Worm (Caenorhabditis elegans): ENCODE measurements around the gene hrde-2.

The hrde-2 gene

DNA sequence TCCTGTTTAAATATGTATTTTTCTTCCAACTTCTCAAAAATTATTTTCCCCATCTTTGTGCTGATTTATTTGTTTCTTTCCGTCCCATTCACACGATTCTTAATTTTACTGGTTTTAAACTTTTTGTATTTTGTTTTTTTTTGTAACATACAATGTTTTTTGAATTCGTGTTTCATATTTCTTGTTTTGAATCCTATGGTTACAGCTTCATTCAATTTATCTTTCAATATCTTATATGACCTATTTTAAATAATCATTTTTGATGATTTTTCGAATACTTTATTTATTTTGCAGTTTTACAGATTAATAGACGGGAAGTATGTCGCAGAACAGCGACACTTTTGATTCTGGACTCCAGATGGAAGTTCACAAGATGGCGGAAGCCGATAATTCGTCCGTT, at the start of gene hrde-2:
hrde-2 (plus strand) TSS at position 301 of the 400 bp plus-strand sequence.
- TF ChIP-seq madf-2 (tag; optimal IDR thresholded peaks at IDR 0.05) (no peak), pag-3 (tag; optimal IDR thresholded peaks at IDR 0.05; ENCODE audit: borderline replicate concordance) (no peak), unc-3 (GFP tag; conservative IDR thresholded peaks at IDR 0.05) (no peak), unc-3 (tag; optimal IDR thresholded peaks at IDR 0.05) (no peak), lim-6 (tag; optimal IDR thresholded peaks at IDR 0.05) (no peak), nhr-11 (tag; optimal IDR thresholded peaks at IDR 0.05) (no peak), ceh-34 (tag; optimal IDR thresholded peaks at IDR 0.05) (no peak), nhr-232 (tag; optimal IDR thresholded peaks at IDR 0.05) (no peak), gmeb-2 (tag; optimal IDR thresholded peaks at IDR 0.05) (no peak), pax-1 (tag; optimal IDR thresholded peaks at IDR 0.05) (no peak), ceh-18 (tag; optimal IDR thresholded peaks at IDR 0.05) (no peak), hlh-8 (tag; optimal IDR thresholded peaks at IDR 0.05) (no peak), K02D7.2 (tag; optimal IDR thresholded peaks at IDR 0.05) (no peak), unc-42 (tag; optimal IDR thresholded peaks at IDR 0.05) (no peak), ceh-14 (tag; optimal IDR thresholded peaks at IDR 0.05) (no peak), ceh-22 (tag; optimal IDR thresholded peaks at IDR 0.05) (no peak)

DNA sequence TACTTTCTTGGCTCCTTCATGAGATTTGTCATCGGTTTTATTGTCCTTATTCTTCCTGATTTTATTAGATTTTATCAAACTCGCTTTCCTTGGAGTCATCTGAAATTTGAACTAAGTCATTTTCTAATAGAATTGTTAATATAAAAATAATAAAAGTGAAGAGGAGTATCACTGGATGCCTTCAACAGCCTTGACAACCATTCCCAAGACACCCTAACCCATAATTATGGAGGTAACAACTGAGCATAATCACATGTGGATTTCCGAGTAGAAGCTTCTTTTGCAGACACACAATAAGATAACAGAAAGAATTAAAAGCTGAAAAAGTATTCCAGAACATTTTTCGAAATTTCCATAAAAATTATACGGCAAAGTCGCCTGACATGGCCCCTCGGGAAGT, 49.2 kb upstream of the hrde-2 start, which contains the start of gene F02D8.9:
F02D8.9 (minus strand) TSS at position 101 of the 400 bp plus-strand sequence.
- no peak for TF ChIP-seq pros-1 (tag; optimal IDR thresholded peaks at IDR 0.05)
- TF ChIP-seq tbx-7 (tag; optimal IDR thresholded peaks at IDR 0.05) = no peak

DNA sequence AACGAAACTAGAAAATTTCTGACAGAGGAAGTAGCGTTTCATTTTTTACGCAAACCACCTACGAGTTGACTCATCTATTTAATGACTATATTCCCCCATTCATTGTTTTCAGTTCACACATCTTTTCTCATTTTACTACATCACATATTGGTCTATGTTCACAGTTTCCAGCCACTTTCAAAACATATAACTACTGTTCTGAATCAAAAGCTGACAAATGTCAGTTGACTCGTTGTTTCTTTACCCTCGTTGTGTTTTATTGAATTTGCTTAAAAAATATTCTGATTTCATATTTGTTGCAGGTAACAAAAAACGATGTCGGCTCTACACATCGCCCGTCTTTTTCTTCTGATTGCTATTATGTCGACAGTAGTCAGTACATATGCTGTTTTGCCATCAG, 33.8 kb upstream of the hrde-2 start, which contains the start of gene nlp-59:
nlp-59 (plus strand) TSS at position 301 of the 400 bp plus-strand sequence.
- TF ChIP-seq odd-2 (tag; optimal IDR thresholded peaks at IDR 0.05) = no peak
- no peak for TF ChIP-seq eyg-1 (tag; optimal IDR thresholded peaks at IDR 0.05)
- TF ChIP-seq ceh-19 (GFP tag; optimal IDR thresholded peaks at IDR 0.05) = no peak
- TF ChIP-seq fax-1 (tag; optimal IDR thresholded peaks at IDR 0.05) = no peak
- TF ChIP-seq dve-1 (tag; optimal IDR thresholded peaks at IDR 0.05) = no peak
- no peak for TF ChIP-seq T23F11.4 (GFP tag; optimal IDR thresholded peaks at IDR 0.05)
- no peak for TF ChIP-seq ceh-9 (tag; optimal IDR thresholded peaks at IDR 0.05)
- no peak for TF ChIP-seq ama-1 (optimal IDR thresholded peaks at IDR 0.05)
- no peak for TF ChIP-seq elt-2 (tag; optimal IDR thresholded peaks at IDR 0.05)
- TF ChIP-seq pha-4 (tag; optimal IDR thresholded peaks at IDR 0.05) = no peak
- TF ChIP-seq pax-1 (tag; optimal IDR thresholded peaks at IDR 0.05) = no peak
- TF ChIP-seq ceh-34 (tag; optimal IDR thresholded peaks at IDR 0.05) = no peak
- no peak for TF ChIP-seq nhr-11 (tag; optimal IDR thresholded peaks at IDR 0.05)
- TF ChIP-seq F13H6.1 (tag; optimal IDR thresholded peaks at IDR 0.05) = no peak

DNA sequence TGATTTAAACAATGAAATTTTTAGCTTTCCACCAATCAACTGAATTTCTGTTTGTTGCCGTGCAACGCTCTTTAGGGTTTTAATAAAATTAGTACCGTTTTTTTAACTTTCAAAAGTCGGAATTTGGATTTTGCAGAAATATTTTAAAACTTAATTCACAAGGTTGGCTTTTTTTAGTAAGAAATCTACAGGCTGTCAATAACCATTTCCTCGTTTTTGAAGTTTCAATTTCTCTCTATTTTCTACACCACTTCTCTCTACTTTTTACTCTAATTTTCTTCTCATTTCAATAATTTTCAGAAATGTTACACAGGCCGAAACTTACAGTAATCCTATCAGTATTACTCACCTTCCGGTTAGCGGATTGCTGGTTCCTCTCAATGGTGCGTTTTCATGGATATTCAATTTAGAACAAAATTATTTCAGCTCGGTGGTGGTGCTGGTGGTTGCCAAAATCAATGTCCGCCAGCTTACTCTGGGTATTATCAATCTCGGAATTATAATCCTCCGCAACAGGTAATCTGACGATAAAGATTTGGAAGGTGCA, 26.6 kb upstream of the hrde-2 start, which contains the start of the genes grd-12 and F02D8.1:
grd-12 (plus strand) TSS at position 301 of the 547 bp plus-strand sequence.
F02D8.1 (minus strand) TSS at position 497 of the 547 bp plus-strand sequence.
- TF ChIP-seq elt-2 (tag; optimal IDR thresholded peaks at IDR 0.05) (no peak), dmd-4 (tag; optimal IDR thresholded peaks at IDR 0.05; ENCODE audit: borderline replicate concordance) (no peak), lin-11 (tag; optimal IDR thresholded peaks at IDR 0.05) (no peak), K09A11.1 (tag; optimal IDR thresholded peaks at IDR 0.05; ENCODE audit: insufficient read depth) (no peak), zip-5 (tag; optimal IDR thresholded peaks at IDR 0.05) (no peak), sdc-2 (tag; optimal IDR thresholded peaks at IDR 0.05) (no peak), ceh-24 (tag; optimal IDR thresholded peaks at IDR 0.05) (no peak)

DNA sequence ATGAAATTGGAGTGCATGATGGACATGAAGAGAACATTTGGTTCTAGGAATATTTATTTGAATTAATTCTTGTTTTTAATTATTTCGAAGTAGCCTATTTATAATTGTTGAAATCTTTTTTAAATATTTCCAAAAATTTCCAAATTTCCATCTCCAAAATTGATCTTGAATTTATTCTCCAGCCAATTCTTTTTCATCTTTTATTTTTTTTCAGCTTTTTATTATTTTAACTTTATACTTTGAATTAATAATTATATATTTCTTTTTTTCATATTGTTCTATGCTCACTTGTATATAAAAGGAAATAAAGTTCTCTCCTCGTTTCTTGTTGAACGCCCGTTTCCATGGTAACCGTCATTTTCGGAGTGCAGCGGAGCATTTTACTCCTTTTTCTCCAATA, 25.0 kb upstream of the hrde-2 start, which contains the start of gene xbx-1:
xbx-1 (plus strand) TSS at position 301 of the 400 bp plus-strand sequence.
- no peak for TF ChIP-seq gmeb-2 (tag; optimal IDR thresholded peaks at IDR 0.05)
- no peak for TF ChIP-seq K09A11.1 (tag; optimal IDR thresholded peaks at IDR 0.05; ENCODE audit: insufficient read depth)
- TF ChIP-seq madf-2 (tag; optimal IDR thresholded peaks at IDR 0.05) = no peak
- TF ChIP-seq ttx-3 (tag; optimal IDR thresholded peaks at IDR 0.05) = no peak
- no peak for TF ChIP-seq odd-2 (tag; optimal IDR thresholded peaks at IDR 0.05)
- no peak for TF ChIP-seq che-1 (tag; optimal IDR thresholded peaks at IDR 0.05)
- TF ChIP-seq K02D7.2 (tag; optimal IDR thresholded peaks at IDR 0.05) = no peak
- no peak for TF ChIP-seq hlh-13 (GFP tag; optimal IDR thresholded peaks at IDR 0.05)
- no peak for TF ChIP-seq ztf-16 (tag; optimal IDR thresholded peaks at IDR 0.05)
- no peak for TF ChIP-seq nhr-11 (tag; optimal IDR thresholded peaks at IDR 0.05)
- TF ChIP-seq dve-1 (tag; optimal IDR thresholded peaks at IDR 0.05) = no peak
- TF ChIP-seq tbx-2 (tag; optimal IDR thresholded peaks at IDR 0.05) = no peak
- TF ChIP-seq hlh-8 (tag; optimal IDR thresholded peaks at IDR 0.05) = no peak
- TF ChIP-seq ceh-45 (GFP tag; IDR thresholded peaks at IDR 0.05) = no peak
- TF ChIP-seq sdc-2 (tag; optimal IDR thresholded peaks at IDR 0.05) = no peak

Data from whole organism, late embryonic.